Worm (Caenorhabditis elegans): ENCODE data around the gene Y5H2A.4.

The Y5H2A.4 gene

DNA sequence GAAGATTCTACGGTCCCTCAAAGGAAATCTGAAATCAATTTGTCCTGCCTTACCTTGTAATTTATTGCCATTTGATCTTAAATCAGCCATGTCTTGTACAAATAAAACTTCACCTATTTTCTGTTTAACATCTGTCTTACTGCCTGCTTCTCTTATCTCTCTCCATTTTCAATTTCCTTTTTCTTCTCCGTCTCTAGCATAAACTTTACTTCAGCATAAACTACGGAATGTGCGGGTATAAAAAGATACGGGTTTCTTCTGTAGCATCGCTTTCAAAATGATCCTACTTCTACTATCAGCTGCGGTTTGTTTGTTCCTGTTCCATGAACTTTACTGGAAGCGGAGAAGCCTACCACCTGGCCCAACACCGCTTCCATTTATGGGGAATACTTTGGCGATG lies 29.4 kb downstream of the Y5H2A.4 start, which contains the start of gene cyp-33C5:
cyp-33C5 (plus strand) TSS at position 254 of the 400 bp plus-strand sequence.
- TF ChIP-seq lin-13 (GFP tag; optimal IDR thresholded peaks at IDR 0.05) = no peak
- TF ChIP-seq mdl-1 (tag; optimal IDR thresholded peaks at IDR 0.05) = no peak
- TF ChIP-seq unc-62 (GFP tag; optimal IDR thresholded peaks at IDR 0.05) = no peak
- no peak for TF ChIP-seq ceh-82 (tag; optimal IDR thresholded peaks at IDR 0.05)
- TF ChIP-seq snpc-4 (tag; optimal IDR thresholded peaks at IDR 0.05) = no peak
- no peak for TF ChIP-seq unc-39 (tag; optimal IDR thresholded peaks at IDR 0.05)
- peak; percentile 5 for TF ChIP-seq sma-3 (GFP tag; optimal IDR thresholded peaks at IDR 0.05)
- no peak for TF ChIP-seq ztf-1 (GFP tag; conservative IDR thresholded peaks at IDR 0.05)
- TF ChIP-seq sma-9 (GFP tag; optimal IDR thresholded peaks at IDR 0.05) = peak; percentile 74
- TF ChIP-seq sma-9 (tag; optimal IDR thresholded peaks at IDR 0.05) = no peak
- TF ChIP-seq nhr-12 (tag; optimal IDR thresholded peaks at IDR 0.05) = no peak
- TF ChIP-seq F13H6.1 (tag; optimal IDR thresholded peaks at IDR 0.05) = no peak
- peak; percentile 44 for TF ChIP-seq fos-1 (tag; optimal IDR thresholded peaks at IDR 0.05)
- TF ChIP-seq mab-5 (tag; optimal IDR thresholded peaks at IDR 0.05) = no peak
- peak; percentile 26 for TF ChIP-seq nhr-129 (tag; optimal IDR thresholded peaks at IDR 0.05)
- no peak for TF ChIP-seq nhr-25 (tag; optimal IDR thresholded peaks at IDR 0.05)
- no peak for TF ChIP-seq zag-1 (tag; optimal IDR thresholded peaks at IDR 0.05)
- TF ChIP-seq ztf-11 (tag; optimal IDR thresholded peaks at IDR 0.05) = no peak
- TF ChIP-seq nhr-77 (tag; optimal IDR thresholded peaks at IDR 0.05) = no peak
- no peak for TF ChIP-seq peb-1 (tag; optimal IDR thresholded peaks at IDR 0.05)
- TF ChIP-seq C34F6.9 (tag; optimal IDR thresholded peaks at IDR 0.05) = no peak
- peak; percentile 28 for TF ChIP-seq gmeb-1 (tag; optimal IDR thresholded peaks at IDR 0.05)
- no peak for TF ChIP-seq ama-1 (optimal IDR thresholded peaks at IDR 0.05)
- TF ChIP-seq aly-2 (tag; optimal IDR thresholded peaks at IDR 0.05) = no peak
- peak; percentile 2 for TF ChIP-seq unc-55 (GFP tag; optimal IDR thresholded peaks at IDR 0.05)
- TF ChIP-seq ceh-16 (tag; optimal IDR thresholded peaks at IDR 0.05) = no peak
- TF ChIP-seq elt-3 (tag; optimal IDR thresholded peaks at IDR 0.05) = no peak
- no peak for TF ChIP-seq nhr-21 (tag; optimal IDR thresholded peaks at IDR 0.05)

DNA sequence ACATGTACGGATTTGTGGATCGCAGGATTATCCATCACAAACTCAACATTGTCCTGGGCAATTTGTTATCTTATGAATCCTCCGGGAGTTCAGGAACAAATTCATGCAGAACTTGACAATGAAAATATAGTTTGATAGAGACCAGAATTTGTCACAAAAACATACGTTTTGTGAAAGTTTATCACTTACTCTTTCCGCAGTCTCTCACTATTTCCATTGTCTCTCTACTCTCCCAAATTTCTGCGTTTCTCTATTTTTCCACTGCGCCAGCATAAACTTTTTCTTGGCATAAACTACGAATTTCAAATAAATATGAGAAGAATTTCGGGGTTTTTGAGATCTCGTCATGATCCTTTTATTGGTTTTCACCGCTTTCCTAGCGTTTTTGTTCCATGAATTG lies 31.5 kb downstream of the Y5H2A.4 start, which contains the start of gene cyp-33C3:
cyp-33C3 (plus strand) TSS at position 149 of the 400 bp plus-strand sequence.
- TF ChIP-seq sma-9 (GFP tag; optimal IDR thresholded peaks at IDR 0.05) = no peak
- TF ChIP-seq sma-9 (tag; optimal IDR thresholded peaks at IDR 0.05) = no peak
- TF ChIP-seq nhr-6 (tag; optimal IDR thresholded peaks at IDR 0.05) = no peak
- TF ChIP-seq sma-3 (GFP tag; optimal IDR thresholded peaks at IDR 0.05) = no peak
- TF ChIP-seq elt-1 (tag; optimal IDR thresholded peaks at IDR 0.05) = no peak
- no peak for TF ChIP-seq zag-1 (tag; optimal IDR thresholded peaks at IDR 0.05)
- no peak for TF ChIP-seq nhr-12 (tag; optimal IDR thresholded peaks at IDR 0.05)
- TF ChIP-seq ztf-11 (tag; optimal IDR thresholded peaks at IDR 0.05) = no peak
- no peak for TF ChIP-seq ztf-4 (tag; optimal IDR thresholded peaks at IDR 0.05)
- no peak for TF ChIP-seq ZK546.5 (tag; optimal IDR thresholded peaks at IDR 0.05)
- TF ChIP-seq nhr-25 (tag; optimal IDR thresholded peaks at IDR 0.05) = no peak
- no peak for TF ChIP-seq lsy-2 (tag; optimal IDR thresholded peaks at IDR 0.05)
- TF ChIP-seq nhr-129 (tag; optimal IDR thresholded peaks at IDR 0.05) = no peak
- TF ChIP-seq peb-1 (tag; optimal IDR thresholded peaks at IDR 0.05) = no peak
- TF ChIP-seq lin-13 (GFP tag; optimal IDR thresholded peaks at IDR 0.05) = no peak
- TF ChIP-seq snpc-4 (tag; optimal IDR thresholded peaks at IDR 0.05) = no peak
- no peak for TF ChIP-seq ceh-82 (tag; optimal IDR thresholded peaks at IDR 0.05)
- no peak for TF ChIP-seq ztf-1 (GFP tag; conservative IDR thresholded peaks at IDR 0.05)
- TF ChIP-seq R02D3.7 (tag; optimal IDR thresholded peaks at IDR 0.05) = no peak
- no peak for TF ChIP-seq mdl-1 (tag; optimal IDR thresholded peaks at IDR 0.05)

DNA sequence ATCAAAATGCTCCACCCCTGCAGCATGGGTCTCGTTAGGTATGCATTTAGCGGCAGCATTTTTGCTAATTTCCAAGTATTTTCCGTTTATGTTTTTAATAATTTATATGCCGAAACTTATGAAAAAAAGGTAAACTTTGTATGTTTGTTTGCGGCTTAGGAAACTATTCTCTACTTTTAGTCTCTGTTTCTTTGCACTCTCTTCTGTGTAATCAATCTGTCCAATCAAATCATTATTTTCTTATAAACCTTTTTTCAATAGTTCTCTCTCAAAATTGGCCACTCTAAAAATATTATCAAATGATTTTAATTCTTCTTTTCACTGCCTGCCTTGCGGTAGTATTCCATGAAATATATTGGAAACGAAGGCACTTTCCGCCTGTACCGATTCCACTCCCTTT lies 36.1 kb downstream of the Y5H2A.4 start:
- peak; percentile 16 for TF ChIP-seq gmeb-1 (tag; optimal IDR thresholded peaks at IDR 0.05)
- no peak for TF ChIP-seq alr-1 (tag; optimal IDR thresholded peaks at IDR 0.05)

DNA sequence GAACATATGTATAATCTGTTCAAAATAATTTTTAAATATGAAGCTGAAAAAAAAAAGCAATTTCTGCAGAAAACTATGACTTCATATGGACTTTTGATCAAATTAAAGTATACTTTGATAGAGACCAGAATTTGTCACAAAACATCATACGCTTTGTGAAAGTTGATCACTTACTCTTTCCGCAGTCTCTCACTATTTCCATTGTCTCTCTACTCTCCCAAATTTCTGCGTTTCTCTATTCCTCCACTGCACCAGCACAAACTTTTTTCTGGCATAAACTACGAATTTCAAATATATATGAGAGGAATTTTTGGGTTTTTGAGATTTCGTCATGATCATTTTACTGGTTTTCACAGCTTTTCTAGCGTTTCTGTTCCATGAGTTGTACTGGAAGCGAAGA lies 38.3 kb downstream of the Y5H2A.4 start, which contains the start of gene cyp-33C4:
cyp-33C4 (plus strand) TSS at position 293 of the 400 bp plus-strand sequence.
- TF ChIP-seq lin-13 (GFP tag; optimal IDR thresholded peaks at IDR 0.05) (no peak), alr-1 (tag; optimal IDR thresholded peaks at IDR 0.05) (no peak), nhr-11 (tag; optimal IDR thresholded peaks at IDR 0.05) (no peak), lin-39 (tag; optimal IDR thresholded peaks at IDR 0.05) (no peak), R02D3.7 (tag; optimal IDR thresholded peaks at IDR 0.05) (no peak), unc-39 (tag; optimal IDR thresholded peaks at IDR 0.05) (no peak), lin-11 (tag; optimal IDR thresholded peaks at IDR 0.05) (no peak), nhr-77 (tag; optimal IDR thresholded peaks at IDR 0.05) (no peak), ztf-4 (tag; optimal IDR thresholded peaks at IDR 0.05) (no peak), nhr-6 (tag; optimal IDR thresholded peaks at IDR 0.05) (no peak), nhr-25 (tag; optimal IDR thresholded peaks at IDR 0.05) (no peak), skn-1 (tag; optimal IDR thresholded peaks at IDR 0.05) (no peak), nhr-10 (tag; optimal IDR thresholded peaks at IDR 0.05) (no peak), ztf-1 (GFP tag; conservative IDR thresholded peaks at IDR 0.05) (no peak), mbf-1 (tag; optimal IDR thresholded peaks at IDR 0.05) (no peak), sma-3 (GFP tag; optimal IDR thresholded peaks at IDR 0.05) (no peak), C34F6.9 (tag; optimal IDR thresholded peaks at IDR 0.05) (peak; percentile 28), ceh-16 (tag; optimal IDR thresholded peaks at IDR 0.05) (no peak), nhr-129 (tag; optimal IDR thresholded peaks at IDR 0.05) (peak; percentile 7), ztf-11 (tag; optimal IDR thresholded peaks at IDR 0.05) (no peak), snpc-4 (tag; optimal IDR thresholded peaks at IDR 0.05) (no peak), nhr-12 (tag; optimal IDR thresholded peaks at IDR 0.05) (no peak), nhr-23 (tag; optimal IDR thresholded peaks at IDR 0.05) (no peak), blmp-1 (tag; optimal IDR thresholded peaks at IDR 0.05; ENCODE audit: insufficient read depth) (no peak), ama-1 (optimal IDR thresholded peaks at IDR 0.05) (no peak), sem-4 (tag; optimal IDR thresholded peaks at IDR 0.05) (no peak), crh-2 (tag; optimal IDR thresholded peaks at IDR 0.05) (no peak), Y55F3AM.14 (GFP tag; optimal IDR thresholded peaks at IDR 0.05) (no peak), peb-1 (tag; optimal IDR thresholded peaks at IDR 0.05) (no peak), lsy-2 (tag; optimal IDR thresholded peaks at IDR 0.05) (no peak)

Data from whole organism, L2 larva.